Fruit fly (Drosophila melanogaster): Measurements from ENCODE around the gene Hrb87F.
A peak's percentile ranks its signal among the peaks of the same experiment; 100 is the strongest.

Gene Hrb87F

dm6 chr3R:13683624-13684568 is 23.6 kb upstream of the Hrb87F start, which contains the start of gene flfl:
TSS of gene flfl (plus strand) at chr3R:13683921.
- TF ChIP-seq CG10348 (GFP tag; IDR thresholded peaks at IDR 0.05) (no peak), EcR (GFP tag; optimal IDR thresholded peaks at IDR 0.05) (peak; percentile 34), fd96Ca (GFP tag; IDR thresholded peaks at IDR 0.05) (no peak), gl (tag; optimal IDR thresholded peaks at IDR 0.05) (peak; percentile 19), CG8159 (tag; optimal IDR thresholded peaks at IDR 0.05) (peak; percentile 13), CG17806 (tag; optimal IDR thresholded peaks at IDR 0.05) (no peak), CG34367 (tag; optimal IDR thresholded peaks at IDR 0.05) (no peak), CG4496 (GFP tag; IDR thresholded peaks at IDR 0.05) (no peak), CG14655 (GFP tag; optimal IDR thresholded peaks at IDR 0.05) (no peak)

dm6 chr3R:13682994-13683623 is 22.8 kb upstream of the Hrb87F start:
- TF ChIP-seq fd96Ca (GFP tag; IDR thresholded peaks at IDR 0.05) = no peak
- TF ChIP-seq Snoo (tag; optimal IDR thresholded peaks at IDR 0.05) = no peak
- no peak for TF ChIP-seq CG4496 (GFP tag; IDR thresholded peaks at IDR 0.05)
- no peak for TF ChIP-seq gl (tag; optimal IDR thresholded peaks at IDR 0.05)
- TF ChIP-seq rn (GFP tag; IDR thresholded peaks at IDR 0.05) = no peak
- TF ChIP-seq CG17806 (tag; optimal IDR thresholded peaks at IDR 0.05) = no peak
- TF ChIP-seq CG15710 (tag; optimal IDR thresholded peaks at IDR 0.05) = no peak
- TF ChIP-seq EcR (GFP tag; optimal IDR thresholded peaks at IDR 0.05) = no peak
- TF ChIP-seq CG34367 (tag; optimal IDR thresholded peaks at IDR 0.05) = no peak
- no peak for TF ChIP-seq D1 (tag; optimal IDR thresholded peaks at IDR 0.05)
- TF ChIP-seq CG32121 (GFP tag; IDR thresholded peaks at IDR 0.05) = no peak
- no peak for TF ChIP-seq CG13204 (GFP tag; optimal IDR thresholded peaks at IDR 0.05)
- TF ChIP-seq CG9948 (tag; optimal IDR thresholded peaks at IDR 0.05) = no peak
- no peak for TF ChIP-seq Ets98B (GFP tag; IDR thresholded peaks at IDR 0.05)
- TF ChIP-seq CG8301 (tag; optimal IDR thresholded peaks at IDR 0.05) = no peak
- no peak for TF ChIP-seq Pif1B (GFP tag; optimal IDR thresholded peaks at IDR 0.05)
- no peak for TF ChIP-seq Pif1A (GFP tag; optimal IDR thresholded peaks at IDR 0.05)

- no peak for TF ChIP-seq CG13204 (GFP tag; optimal IDR thresholded peaks at IDR 0.05)
- no peak for TF ChIP-seq CG14655 (GFP tag; optimal IDR thresholded peaks at IDR 0.05)
- TF ChIP-seq CG8301 (tag; optimal IDR thresholded peaks at IDR 0.05) = peak; percentile 66
- TF ChIP-seq EcR (GFP tag; optimal IDR thresholded peaks at IDR 0.05) = no peak
- TF ChIP-seq CG34367 (tag; optimal IDR thresholded peaks at IDR 0.05) = peak; percentile 66
- TF ChIP-seq CG12605 (GFP tag; IDR thresholded peaks at IDR 0.05) = peak; percentile 78
- TF ChIP-seq Snoo (tag; optimal IDR thresholded peaks at IDR 0.05) = peak; percentile 62
- TF ChIP-seq Pif1A (GFP tag; optimal IDR thresholded peaks at IDR 0.05) = peak; percentile 80
- peak; percentile 69 for TF ChIP-seq CG17806 (tag; optimal IDR thresholded peaks at IDR 0.05)
- TF ChIP-seq CG8159 (tag; optimal IDR thresholded peaks at IDR 0.05) = peak; percentile 59
- peak; percentile 87 for TF ChIP-seq Ets98B (GFP tag; IDR thresholded peaks at IDR 0.05)
- peak; percentile 94 for TF ChIP-seq CG4496 (GFP tag; IDR thresholded peaks at IDR 0.05)
- peak; percentile 61 for TF ChIP-seq CG9948 (tag; optimal IDR thresholded peaks at IDR 0.05)
- peak; percentile 60 for TF ChIP-seq CG15710 (tag; optimal IDR thresholded peaks at IDR 0.05)
- TF ChIP-seq rn (GFP tag; IDR thresholded peaks at IDR 0.05) = peak; percentile 75
- peak; percentile 88 for TF ChIP-seq fd96Ca (GFP tag; IDR thresholded peaks at IDR 0.05)
- TF ChIP-seq D1 (tag; optimal IDR thresholded peaks at IDR 0.05) = no peak
- TF ChIP-seq CG32121 (GFP tag; IDR thresholded peaks at IDR 0.05) = peak; percentile 80
- peak; percentile 23 for TF ChIP-seq gl (tag; optimal IDR thresholded peaks at IDR 0.05)
- TF ChIP-seq CG10348 (GFP tag; IDR thresholded peaks at IDR 0.05) = peak; percentile 47; the same call in 1 of the 2 replicates
- peak; percentile 74 for TF ChIP-seq Pif1B (GFP tag; optimal IDR thresholded peaks at IDR 0.05)
Measured at dm6 chr3R:13676137-13677086, 16.1 kb upstream of the Hrb87F start, which contains the start of the genes Lkb1 and CG9588. TSS of gene Lkb1 (plus strand) at chr3R:13676549. TSS of gene CG9588 (minus strand) at chr3R:13676681.

dm6 chr3R:13674492-13675033 is 14.2 kb upstream of the Hrb87F start, which contains the start of gene Task6:
TSS of gene Task6 (minus strand) at chr3R:13674542.
- TF ChIP-seq Pif1A (GFP tag; optimal IDR thresholded peaks at IDR 0.05) (no peak), CG15710 (tag; optimal IDR thresholded peaks at IDR 0.05) (no peak), CG17806 (tag; optimal IDR thresholded peaks at IDR 0.05) (no peak), CG9948 (tag; optimal IDR thresholded peaks at IDR 0.05) (no peak), CG32121 (GFP tag; IDR thresholded peaks at IDR 0.05) (no peak), CG14655 (GFP tag; optimal IDR thresholded peaks at IDR 0.05) (no peak), CG4496 (GFP tag; IDR thresholded peaks at IDR 0.05) (no peak), rn (GFP tag; IDR thresholded peaks at IDR 0.05) (no peak), Ets98B (GFP tag; IDR thresholded peaks at IDR 0.05) (no peak), fd96Ca (GFP tag; IDR thresholded peaks at IDR 0.05) (no peak), CG10348 (GFP tag; IDR thresholded peaks at IDR 0.05) (no peak), CG13204 (GFP tag; optimal IDR thresholded peaks at IDR 0.05) (no peak), CG34367 (tag; optimal IDR thresholded peaks at IDR 0.05) (no peak), Snoo (tag; optimal IDR thresholded peaks at IDR 0.05) (no peak), CG8159 (tag; optimal IDR thresholded peaks at IDR 0.05) (no peak), CG8301 (tag; optimal IDR thresholded peaks at IDR 0.05) (no peak), D1 (tag; optimal IDR thresholded peaks at IDR 0.05) (no peak)

Measured in whole organism, pupa.